Worm (Caenorhabditis elegans) whole organism, L2 larva: Measurements from ENCODE around the gene C38D9.8.

ENCODE experiments used
- Y55F3AM.14 ChIP-seq: fragments of 200-800 bp; sonication (Bioruptor generic); optimal IDR thresholded peaks from 2 replicates; lab custom pipeline; 2018; ENCODE audit warnings: mild to moderate bottlenecking, missing genetic modification characterization, missing compliant biosample characterization
- blmp-1 ChIP-seq: sonication (generic microtip); optimal IDR thresholded peaks from 2 replicates; lab custom pipeline; 2017; ENCODE audit warnings: missing genetic modification characterization, mild to moderate bottlenecking, missing compliant biosample characterization, antibody characterized with exemption, moderate library complexity; ENCODE audit not compliant: insufficient read depth
- elt-3 ChIP-seq: sonication (generic microtip); optimal IDR thresholded peaks from 2 replicates; lab custom pipeline; 2017; ENCODE audit warnings: missing biosample characterization, missing genetic modification characterization
- nhr-23 ChIP-seq: fragments of 150-350 bp; optimal IDR thresholded peaks from 2 replicates; lab custom pipeline; 2014; ENCODE audit warnings: missing biosample characterization, missing genetic modification reagents, missing genetic modification characterization
- nhr-237 ChIP-seq: fragments of 150-350 bp; optimal IDR thresholded peaks from 2 replicates; lab custom pipeline; 2014; ENCODE audit warnings: missing biosample characterization, missing genetic modification characterization
- snpc-4 ChIP-seq: fragments of 150-350 bp; optimal IDR thresholded peaks from 2 replicates; lab custom pipeline; 2014; ENCODE audit warnings: missing biosample characterization, missing genetic modification characterization

DNA sequence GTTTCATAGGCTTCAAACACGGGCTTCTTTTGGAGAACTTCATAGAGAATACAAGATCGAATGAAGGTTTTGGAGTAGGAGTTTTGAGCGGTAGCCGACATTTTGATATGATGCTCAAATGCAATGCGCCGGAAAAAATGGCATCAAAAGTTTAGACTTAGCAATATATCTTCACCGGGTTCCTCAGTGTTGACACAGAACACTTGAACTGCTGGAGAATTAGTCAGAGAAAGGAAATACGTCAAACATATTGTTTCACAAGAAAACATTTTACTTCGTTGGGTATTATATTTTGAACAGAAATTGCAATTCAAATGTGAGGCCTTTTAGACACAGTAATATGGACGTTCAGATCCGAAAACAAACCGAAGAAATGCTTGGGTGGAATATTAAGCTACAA lies 5.7 kb upstream of the C38D9.8 start, which contains the start of gene fbxa-174:
- TF ChIP-seq blmp-1 (tag; lab: Kevin White, UChicago) (no peak), nhr-237 (tag; lab: Kevin White, UChicago) (no peak), snpc-4 (tag; lab: Kevin White, UChicago) (no peak), elt-3 (tag; lab: Kevin White, UChicago) (no peak), Y55F3AM.14 (GFP tag; lab: Kevin White, UChicago) (no peak), nhr-23 (tag; lab: Kevin White, UChicago) (no peak)
